Fruit fly (Drosophila melanogaster): ENCODE data around the gene TkR99D.

The TkR99D gene

DNA sequence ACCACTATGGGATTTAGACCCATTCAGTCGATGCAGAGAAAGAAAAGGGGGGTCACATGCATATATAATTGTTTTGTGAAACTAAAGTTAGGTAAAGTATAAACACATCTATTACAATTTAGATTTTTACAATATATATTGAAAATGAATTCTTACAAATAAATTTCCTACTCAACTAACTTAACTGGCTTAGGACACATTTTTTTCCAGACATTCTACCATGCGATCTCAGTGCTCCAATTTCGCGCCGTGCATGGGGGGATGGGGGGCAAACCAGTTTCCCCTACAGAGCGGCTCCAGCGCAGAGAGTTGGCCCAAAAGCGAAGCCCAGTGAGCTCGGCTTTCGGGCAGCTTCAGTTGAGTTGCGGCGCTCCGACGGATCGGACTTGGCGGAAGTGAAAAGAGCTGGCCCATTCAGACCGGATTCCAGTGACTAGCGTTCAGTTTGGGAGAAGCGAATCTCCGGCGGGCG lies 13.9 kb upstream of the TkR99D start, which contains the start of gene CG7896 (continued):
- TF ChIP-seq MESR4 (GFP tag; optimal IDR thresholded peaks at IDR 0.05) (no peak), CG4854 (GFP tag; optimal IDR thresholded peaks at IDR 0.05) (no peak), sim (GFP tag; IDR thresholded peaks at IDR 0.05) (no peak), CG3847 (GFP tag; IDR thresholded peaks at IDR 0.05) (peak; percentile 75), Chrac-16 (GFP tag; optimal IDR thresholded peaks at IDR 0.05) (peak; percentile 60), knrl (GFP tag; IDR thresholded peaks at IDR 0.05; ENCODE audit: partially characterized antibody) (no peak), tx (GFP tag; optimal IDR thresholded peaks at IDR 0.05) (no peak), Ssrp (tag; optimal IDR thresholded peaks at IDR 0.05) (peak; percentile 42), Ets97D (GFP tag; optimal IDR thresholded peaks at IDR 0.05) (no peak), eyg (GFP tag; optimal IDR thresholded peaks at IDR 0.05) (no peak), Tbp (GFP tag; optimal IDR thresholded peaks at IDR 0.05) (no peak), nau (GFP tag; optimal IDR thresholded peaks at IDR 0.05) (peak; percentile 38), CG10366 (GFP tag; IDR thresholded peaks at IDR 0.05) (peak; percentile 73), ems (GFP tag; optimal IDR thresholded peaks at IDR 0.05) (peak; percentile 56), ewg (GFP tag; optimal IDR thresholded peaks at IDR 0.05) (peak; percentile 39), usp (GFP tag; optimal IDR thresholded peaks at IDR 0.05) (no peak), NC2β (GFP tag; optimal IDR thresholded peaks at IDR 0.05) (no peak), cato (GFP tag; optimal IDR thresholded peaks at IDR 0.05; ENCODE audit: borderline replicate concordance) (no peak), Side (GFP tag; optimal IDR thresholded peaks at IDR 0.05) (no peak), CG17912 (GFP tag; optimal IDR thresholded peaks at IDR 0.05) (no peak), tup (GFP tag; optimal IDR thresholded peaks at IDR 0.05) (no peak), Doc3 (GFP tag; IDR thresholded peaks at IDR 0.05; ENCODE audit: partially characterized antibody) (0 out of 3 replicates have a peak, but pooled peaks have one; percentile 9), ind (GFP tag; optimal IDR thresholded peaks at IDR 0.05) (peak; percentile 60), Sin3A (optimal IDR thresholded peaks at IDR 0.05) (no peak), Fer2 (tag; optimal IDR thresholded peaks at IDR 0.05) (peak; percentile 22), CG3163 (GFP tag; optimal IDR thresholded peaks at IDR 0.05) (no peak), Gug (GFP tag; IDR thresholded peaks at IDR 0.05) (peak; percentile 71), ranshi (GFP tag; IDR thresholded peaks at IDR 0.05) (peak; percentile 67; the same call in 1 of the 2 replicates), nom (GFP tag; optimal IDR thresholded peaks at IDR 0.05) (peak; percentile 64), CG6854 (GFP tag; optimal IDR thresholded peaks at IDR 0.05) (peak; percentile 51), Lim3 (GFP tag; IDR thresholded peaks at IDR 0.05) (0 out of 2 replicates have a peak, but pooled peaks have one; percentile 38), CG34422 (GFP tag; IDR thresholded peaks at IDR 0.05) (peak; percentile 71; the same call in 2 of the 3 replicates), tin (GFP tag; optimal IDR thresholded peaks at IDR 0.05) (peak; percentile 62), lmd (GFP tag; IDR thresholded peaks at IDR 0.05) (peak; percentile 87), lola (GFP tag; optimal IDR thresholded peaks at IDR 0.05) (peak in 1 of 3 experiments; percentile 54), fd64A (GFP tag; optimal IDR thresholded peaks at IDR 0.05) (no peak), Lpt (GFP tag; optimal IDR thresholded peaks at IDR 0.05) (no peak), inv (GFP tag; IDR thresholded peaks at IDR 0.05; ENCODE audit: partially characterized antibody) (no peak), CG18476 (GFP tag; optimal IDR thresholded peaks at IDR 0.05) (peak; percentile 11), tna (GFP tag; IDR thresholded peaks at IDR 0.05; ENCODE audit: partially characterized antibody) (no peak), CG8281 (tag; optimal IDR thresholded peaks at IDR 0.05) (peak; percentile 29), Fer1 (GFP tag; optimal IDR thresholded peaks at IDR 0.05) (peak; percentile 78), chif (GFP tag; optimal IDR thresholded peaks at IDR 0.05) (no peak), Hey (tag; optimal IDR thresholded peaks at IDR 0.05) (no peak), corto (GFP tag; optimal IDR thresholded peaks at IDR 0.05) (peak; percentile 91), CG15011 (GFP tag; optimal IDR thresholded peaks at IDR 0.05) (peak; percentile 40), al (GFP tag; IDR thresholded peaks at IDR 0.05) (peak; percentile 81), insv (GFP tag; optimal IDR thresholded peaks at IDR 0.05) (no peak), Dp (GFP tag; optimal IDR thresholded peaks at IDR 0.05) (no peak), CG9727 (GFP tag; optimal IDR thresholded peaks at IDR 0.05) (peak; percentile 67), CG3065 (GFP tag; optimal IDR thresholded peaks at IDR 0.05) (no peak)
